Worm (Caenorhabditis elegans) whole organism, L2 larva: ENCODE results near the gene srx-34.

Source experiments
- egl-27 ChIP-seq: sonication (generic microtip); optimal IDR thresholded peaks from 3 replicates; lab custom pipeline; 2017; ENCODE audit warnings: missing biosample characterization, missing genetic modification reagents, missing genetic modification characterization
- gmeb-1 ChIP-seq: fragments of 150-350 bp; optimal IDR thresholded peaks from 2 replicates; lab custom pipeline; 2014; ENCODE audit warnings: missing biosample characterization, missing genetic modification characterization
- lin-13 ChIP-seq: fragments of 150-350 bp; optimal IDR thresholded peaks from 2 replicates; lab custom pipeline; 2014; ENCODE audit warnings: missing biosample characterization, missing genetic modification reagents, missing genetic modification characterization
- lin-39 ChIP-seq: fragments of 150-350 bp; optimal IDR thresholded peaks from 2 replicates; lab custom pipeline; 2014; ENCODE audit warnings: missing biosample characterization, missing genetic modification reagents, missing genetic modification characterization
- nhr-12 ChIP-seq: fragments of 150-350 bp; optimal IDR thresholded peaks from 2 replicates; lab custom pipeline; 2014; ENCODE audit warnings: missing biosample characterization, missing genetic modification characterization
- nhr-21 ChIP-seq: fragments of 150-350 bp; optimal IDR thresholded peaks from 2 replicates; lab custom pipeline; 2014; ENCODE audit warnings: missing biosample characterization, missing genetic modification characterization
- nhr-237 ChIP-seq: fragments of 150-350 bp; optimal IDR thresholded peaks from 2 replicates; lab custom pipeline; 2014; ENCODE audit warnings: missing biosample characterization, missing genetic modification characterization
- nhr-77 ChIP-seq: fragments of 150-350 bp; optimal IDR thresholded peaks from 2 replicates; lab custom pipeline; 2014; ENCODE audit warnings: missing biosample characterization, missing genetic modification characterization
- snpc-4 ChIP-seq: fragments of 150-350 bp; optimal IDR thresholded peaks from 2 replicates; lab custom pipeline; 2014; ENCODE audit warnings: missing biosample characterization, missing genetic modification characterization
- unc-39 ChIP-seq: fragments of 150-350 bp; optimal IDR thresholded peaks from 2 replicates; lab custom pipeline; 2014; ENCODE audit warnings: missing biosample characterization, missing genetic modification characterization
- ztf-4 ChIP-seq: fragments of 150-350 bp; optimal IDR thresholded peaks from 2 replicates; lab custom pipeline; 2014; ENCODE audit warnings: missing biosample characterization, missing genetic modification characterization

DNA sequence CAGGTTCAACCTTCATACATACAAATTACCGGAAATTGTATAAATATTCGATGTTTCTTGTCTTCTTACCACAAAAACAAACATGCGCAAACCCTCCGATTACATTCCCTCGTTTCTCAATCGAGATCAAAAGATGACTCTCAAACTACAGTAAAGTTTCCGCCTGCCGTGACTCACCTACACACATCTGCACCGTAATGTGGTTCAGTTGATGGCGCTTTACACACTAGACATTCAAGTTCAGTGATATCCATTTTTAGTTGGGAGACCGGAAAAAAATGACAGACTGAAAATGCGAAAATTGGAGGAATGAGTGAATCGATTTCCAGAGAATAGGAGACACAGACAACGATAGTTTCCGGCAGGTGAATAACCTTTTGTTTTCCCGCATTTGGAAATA is 28.8 kb downstream of the srx-34 start, which contains the start of gene nhr-286:
- no peak for TF ChIP-seq egl-27 (tag; lab: Kevin White, UChicago)
- TF ChIP-seq nhr-77 (tag; lab: Kevin White, UChicago): no peak
- TF ChIP-seq lin-13 (GFP tag; lab: Kevin White, UChicago): no peak
- TF ChIP-seq nhr-21 (tag; lab: Kevin White, UChicago): no peak
- no peak for TF ChIP-seq unc-39 (tag; lab: Kevin White, UChicago)
- TF ChIP-seq snpc-4 (tag; lab: Kevin White, UChicago): no peak
- no peak for TF ChIP-seq gmeb-1
- TF ChIP-seq nhr-237: no peak
- TF ChIP-seq ztf-4 (tag; lab: Kevin White, UChicago): no peak
- no peak for TF ChIP-seq nhr-12 (tag; lab: Kevin White, UChicago)
- no peak for TF ChIP-seq lin-39 (tag; lab: Kevin White, UChicago)
